Worm (Caenorhabditis elegans) whole organism, L1 larva: ENCODE data around the gene zim-1.

ENCODE experiments used
- C04F5.9 ChIP-seq: sonication (generic microtip); optimal IDR thresholded peaks from 2 replicates; lab custom pipeline; 2016; ENCODE audit warnings: missing genetic modification characterization, missing compliant biosample characterization
- C16A3.4 ChIP-seq: fragments of 150-350 bp; optimal IDR thresholded peaks from 2 replicates; lab custom pipeline; 2014; ENCODE audit warnings: missing biosample characterization, missing genetic modification characterization
- C34B4.2 ChIP-seq: sonication (generic microtip); optimal IDR thresholded peaks from 2 replicates; lab custom pipeline; 2017; ENCODE audit warnings: mild to moderate bottlenecking, missing genetic modification characterization, missing compliant biosample characterization
- Y116A8C.19 ChIP-seq: sonication (generic microtip); optimal IDR thresholded peaks from 2 replicates; lab custom pipeline; 2016; ENCODE audit warnings: missing compliant biosample characterization, missing genetic modification characterization, borderline replicate concordance
- alr-1 ChIP-seq: fragments of 200-800 bp; sonication (Bioruptor generic); optimal IDR thresholded peaks from 2 replicates; lab custom pipeline; 2018; ENCODE audit warnings: borderline replicate concordance, mild to moderate bottlenecking, missing genetic modification characterization, missing compliant biosample characterization
- aly-2 ChIP-seq: fragments of 150-350 bp; optimal IDR thresholded peaks from 2 replicates; lab custom pipeline; 2014; ENCODE audit warnings: missing biosample characterization, missing genetic modification characterization
- ama-1 ChIP-seq: fragments of 150-350 bp; optimal IDR thresholded peaks from 2 replicates; lab custom pipeline; 2014
- ceh-82 ChIP-seq, 3 experiments: fragments of 150-350 bp in 1 of 3; sonication (generic microtip) in 2 of 3; optimal IDR thresholded peaks; 2 replicates each; lab custom pipeline; 2014 to 2017; ENCODE audit warnings: missing biosample characterization in 3 of 3, missing genetic modification characterization in 3 of 3
- ceh-88 ChIP-seq: fragments of 200-800 bp; sonication (Bioruptor generic); IDR thresholded peaks from 2 replicates; pipeline ENCODE4 v1.3.6; 2022; ENCODE audit warnings: missing genetic modification characterization, missing compliant biosample characterization
- ces-1 ChIP-seq: fragments of 150-350 bp; optimal IDR thresholded peaks from 2 replicates; lab custom pipeline; 2014; ENCODE audit warnings: missing biosample characterization, missing genetic modification reagents, missing genetic modification characterization
- dpl-1 ChIP-seq, 3 experiments: fragments of 150-350 bp in 2 of 3; sonication (generic microtip) in 1 of 3; optimal IDR thresholded peaks; 2 replicates each; lab custom pipeline; 2014 to 2017; ENCODE audit warnings: missing biosample characterization in 3 of 3, missing genetic modification characterization in 3 of 3, missing genetic modification reagents in 3 of 3
- dsc-1 ChIP-seq: sonication (generic microtip); optimal IDR thresholded peaks from 2 replicates; lab custom pipeline; 2016; ENCODE audit warnings: mild to moderate bottlenecking, missing genetic modification characterization, missing compliant biosample characterization
- efl-1 ChIP-seq, 4 experiments: fragments of 150-350 bp; optimal IDR thresholded peaks in 3 of 4; peaks in 1 of 4; 1 replicate in 1 of 4; 2 replicates in 3 of 4; lab custom pipeline; 2014; ENCODE audit warnings: missing biosample characterization in 2 of 4, missing genetic modification characterization in 2 of 4, missing genetic modification reagents in 2 of 4
- efl-3 ChIP-seq: fragments of 200-800 bp; sonication (Bioruptor generic); optimal IDR thresholded peaks from 2 replicates; lab custom pipeline; 2018; ENCODE audit warnings: mild to moderate bottlenecking, missing genetic modification characterization, missing compliant biosample characterization
- egl-13 ChIP-seq: sonication (generic microtip); optimal IDR thresholded peaks from 2 replicates; lab custom pipeline; 2016; ENCODE audit warnings: missing genotype, missing genetic modification reagents, missing genetic modification characterization, missing compliant biosample characterization
- egl-27 ChIP-seq, 2 experiments: fragments of 150-350 bp in 1 of 2; sonication (generic microtip); optimal IDR thresholded peaks; 3 replicates each; lab custom pipeline; 2017 to 2018; ENCODE audit warnings: missing biosample characterization in 2 of 2, missing genetic modification characterization in 2 of 2, missing genetic modification reagents in 2 of 2
- ets-5 ChIP-seq: fragments of 200-800 bp; sonication (Bioruptor generic); IDR thresholded peaks from 2 replicates; pipeline ENCODE4 v1.3.6; 2022; ENCODE audit warnings: missing genetic modification characterization, missing compliant biosample characterization
- fkh-10 ChIP-seq: sonication (generic microtip); optimal IDR thresholded peaks from 2 replicates; lab custom pipeline; 2017; ENCODE audit warnings: missing biosample characterization, missing genetic modification reagents, missing genetic modification characterization
- fkh-4 ChIP-seq: sonication (generic microtip); optimal IDR thresholded peaks from 2 replicates; lab custom pipeline; 2016; ENCODE audit warnings: missing compliant biosample characterization, missing genetic modification characterization, borderline replicate concordance
- fos-1 ChIP-seq: fragments of 150-350 bp; optimal IDR thresholded peaks from 2 replicates; lab custom pipeline; 2014; ENCODE audit warnings: missing biosample characterization, missing genetic modification characterization
- hlh-17 ChIP-seq: fragments of 200-800 bp; sonication (Bioruptor generic); optimal IDR thresholded peaks from 2 replicates; lab custom pipeline; 2018; ENCODE audit warnings: missing genetic modification characterization, mild to moderate bottlenecking, missing compliant biosample characterization, moderate library complexity, borderline replicate concordance
- hlh-4 ChIP-seq: sonication (generic microtip); optimal IDR thresholded peaks from 2 replicates; lab custom pipeline; 2016; ENCODE audit warnings: mild to moderate bottlenecking, missing genetic modification characterization, missing compliant biosample characterization
- hpl-2 ChIP-seq: fragments of 150-350 bp; optimal IDR thresholded peaks from 2 replicates; lab custom pipeline; 2014; ENCODE audit warnings: missing biosample characterization, missing genetic modification reagents, missing genetic modification characterization
- jun-1 ChIP-seq: fragments of 150-350 bp; optimal IDR thresholded peaks from 2 replicates; lab custom pipeline; 2014; ENCODE audit warnings: missing biosample characterization, missing genetic modification reagents, missing genetic modification characterization
- lin-14 ChIP-seq: fragments of 200-800 bp; sonication (Bioruptor generic); optimal IDR thresholded peaks from 2 replicates; lab custom pipeline; 2018; ENCODE audit warnings: mild to moderate bottlenecking, missing genetic modification characterization, moderate library complexity, missing compliant biosample characterization
- lin-35 ChIP-seq, 2 experiments: fragments of 150-350 bp; optimal IDR thresholded peaks; 2 replicates each; lab custom pipeline; 2014; ENCODE audit warnings: missing biosample characterization in 2 of 2, missing genetic modification characterization in 2 of 2, missing genetic modification reagents in 2 of 2
- lin-39 ChIP-seq: fragments of 150-350 bp; optimal IDR thresholded peaks from 2 replicates; lab custom pipeline; 2014; ENCODE audit warnings: missing biosample characterization, missing genetic modification reagents, missing genetic modification characterization
- lir-3 ChIP-seq: sonication (generic microtip); optimal IDR thresholded peaks from 2 replicates; lab custom pipeline; 2016; ENCODE audit warnings: mild to moderate bottlenecking, missing genetic modification characterization, moderate library complexity, missing compliant biosample characterization; ENCODE audit not compliant: poor library complexity
- lsy-2 ChIP-seq, 2 experiments: fragments of 150-350 bp; optimal IDR thresholded peaks; 2 replicates each; lab custom pipeline; 2014; ENCODE audit warnings: missing biosample characterization in 2 of 2, missing genetic modification characterization in 2 of 2
- nhr-11 ChIP-seq: fragments of 150-350 bp; optimal IDR thresholded peaks from 2 replicates; lab custom pipeline; 2014; ENCODE audit warnings: missing biosample characterization, missing genetic modification characterization
- nhr-20 ChIP-seq: sonication (generic microtip); optimal IDR thresholded peaks from 2 replicates; lab custom pipeline; 2016; ENCODE audit warnings: mild to moderate bottlenecking, missing genetic modification characterization, missing compliant biosample characterization
- nhr-237 ChIP-seq: fragments of 150-350 bp; optimal IDR thresholded peaks from 2 replicates; lab custom pipeline; 2014; ENCODE audit warnings: missing biosample characterization, missing genetic modification characterization
- nhr-71 ChIP-seq: sonication (generic microtip); optimal IDR thresholded peaks from 2 replicates; lab custom pipeline; 2016; ENCODE audit warnings: mild to moderate bottlenecking, missing genetic modification characterization, moderate library complexity, missing compliant biosample characterization
- nhr-77 ChIP-seq: fragments of 150-350 bp; optimal IDR thresholded peaks from 2 replicates; lab custom pipeline; 2014; ENCODE audit warnings: missing biosample characterization, missing genetic modification characterization
- nhr-90 ChIP-seq: sonication (generic microtip); optimal IDR thresholded peaks from 2 replicates; lab custom pipeline; 2016; ENCODE audit warnings: mild to moderate bottlenecking, missing genetic modification characterization, missing compliant biosample characterization; ENCODE audit not compliant: poor library complexity
- pag-3 ChIP-seq: sonication (generic microtip); optimal IDR thresholded peaks from 2 replicates; lab custom pipeline; 2017; ENCODE audit warnings: missing genetic modification characterization, mild to moderate bottlenecking, missing compliant biosample characterization, antibody characterized with exemption, borderline replicate concordance; ENCODE audit not compliant: insufficient read depth
- pax-3 ChIP-seq: fragments of 200-800 bp; sonication (Bioruptor generic); optimal IDR thresholded peaks from 2 replicates; lab custom pipeline; 2018; ENCODE audit warnings: mild to moderate bottlenecking, missing genetic modification characterization, moderate library complexity, missing compliant biosample characterization
- rnt-1 ChIP-seq: sonication (generic microtip); optimal IDR thresholded peaks from 2 replicates; lab custom pipeline; 2016; ENCODE audit warnings: mild to moderate bottlenecking, missing genetic modification characterization, moderate library complexity, missing compliant biosample characterization
- snpc-4 ChIP-seq: fragments of 150-350 bp; optimal IDR thresholded peaks from 2 replicates; lab custom pipeline; 2014; ENCODE audit warnings: missing biosample characterization, missing genetic modification characterization
- snu-23 ChIP-seq: sonication (generic microtip); optimal IDR thresholded peaks from 2 replicates; lab custom pipeline; 2016; ENCODE audit warnings: missing genetic modification characterization, missing compliant biosample characterization
- sptf-1 ChIP-seq: fragments of 150-350 bp; optimal IDR thresholded peaks from 2 replicates; lab custom pipeline; 2014; ENCODE audit warnings: missing biosample characterization, missing genetic modification characterization
- tbx-2 ChIP-seq: sonication (generic microtip); optimal IDR thresholded peaks from 2 replicates; lab custom pipeline; 2016; ENCODE audit warnings: missing genetic modification characterization, missing compliant biosample characterization
- unc-130 ChIP-seq: fragments of 150-350 bp; optimal IDR thresholded peaks from 2 replicates; lab custom pipeline; 2017; ENCODE audit warnings: missing biosample characterization, missing genetic modification characterization, inconsistent platforms
- unc-30 ChIP-seq: sonication (generic microtip); optimal IDR thresholded peaks from 2 replicates; lab custom pipeline; 2017; ENCODE audit warnings: missing biosample characterization, missing genetic modification characterization
- unc-62 ChIP-seq: fragments of 150-350 bp; optimal IDR thresholded peaks from 2 replicates; lab custom pipeline; 2014; ENCODE audit warnings: missing biosample characterization, missing genetic modification reagents, missing genetic modification characterization
- unc-86 ChIP-seq: sonication (generic microtip); optimal IDR thresholded peaks from 2 replicates; lab custom pipeline; 2016; ENCODE audit warnings: missing genetic modification characterization, missing compliant biosample characterization
- unc-98 ChIP-seq: fragments of 200-800 bp; sonication (Bioruptor generic); IDR thresholded peaks from 2 replicates; pipeline ENCODE4 v1.3.6; 2022; ENCODE audit warnings: missing genetic modification characterization, missing compliant biosample characterization
- xbp-1 ChIP-seq: sonication (generic microtip); optimal IDR thresholded peaks from 2 replicates; lab custom pipeline; 2016; ENCODE audit warnings: missing genetic modification characterization, missing compliant biosample characterization
- zip-4 ChIP-seq: fragments of 200-800 bp; sonication (Bioruptor generic); optimal IDR thresholded peaks from 2 replicates; lab custom pipeline; 2018; ENCODE audit warnings: mild to moderate bottlenecking, missing genetic modification characterization, moderate library complexity, missing compliant biosample characterization
- ztf-11 ChIP-seq, 2 experiments: sonication (generic microtip); optimal IDR thresholded peaks; 2 replicates each; lab custom pipeline; 2016 to 2017; ENCODE audit warnings: missing genetic modification characterization in 2 of 2, missing biosample characterization in 1 of 2, missing compliant biosample characterization in 1 of 2

The zim-1 gene

DNA sequence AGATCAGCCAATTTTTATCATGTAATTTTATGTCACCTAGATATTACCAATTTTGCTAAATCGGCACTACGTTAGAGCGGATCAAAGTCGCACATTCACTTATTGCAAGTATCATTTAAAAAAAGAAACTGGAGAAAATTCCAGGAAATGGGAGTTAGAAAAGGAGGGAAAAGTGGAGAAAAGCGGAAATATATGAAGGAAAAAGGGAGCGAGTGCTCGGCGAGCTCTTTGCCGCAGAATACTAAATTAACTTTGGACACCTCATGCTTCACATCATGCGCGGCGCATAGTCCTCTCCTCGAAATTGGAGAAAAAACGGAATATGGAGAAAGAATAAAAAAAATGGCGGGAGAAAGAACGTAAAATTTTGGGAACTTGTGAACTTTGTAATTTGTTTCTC is 39.3 kb upstream of the zim-1 start (continued):
- TF ChIP-seq nhr-77: no peak
- no peak for TF ChIP-seq unc-130 (tag; lab: Kevin White, UChicago)
- peak; percentile 26 for TF ChIP-seq dsc-1 (tag; lab: Kevin White, UChicago)
- no peak for TF ChIP-seq lir-3 (tag; lab: Kevin White, UChicago)
- TF ChIP-seq fkh-10 (GFP tag; lab: Kevin White, UChicago): peak; percentile 86
- TF ChIP-seq ama-1 (lab: Kevin White, UChicago): no peak
- no peak for TF ChIP-seq hlh-4
- no peak for TF ChIP-seq egl-27 (tag; optimal IDR thresholded peaks at IDR 0.05; lab: Kevin White, UChicago)
- no peak for TF ChIP-seq nhr-20
- no peak for TF ChIP-seq unc-30 (tag; lab: Kevin White, UChicago)
- TF ChIP-seq fos-1 (tag; lab: Kevin White, UChicago): no peak
- no peak for TF ChIP-seq nhr-90 (tag; lab: Kevin White, UChicago)
- TF ChIP-seq snu-23 (GFP tag; lab: Kevin White, UChicago): peak; percentile 29
- no peak for TF ChIP-seq lin-39 (tag; lab: Kevin White, UChicago)
- TF ChIP-seq hpl-2 (GFP tag; lab: Kevin White, UChicago): no peak
- no peak for TF ChIP-seq efl-3
- TF ChIP-seq nhr-11 (tag; lab: Kevin White, UChicago): no peak
- TF ChIP-seq ets-5 (GFP tag; lab: Robert Waterston, UW): no peak
- TF ChIP-seq C16A3.4: no peak
- no peak for TF ChIP-seq C34B4.2 (tag; lab: Kevin White, UChicago)
- TF ChIP-seq unc-86 (tag; lab: Kevin White, UChicago): peak; percentile 93
- TF ChIP-seq jun-1 (tag; lab: Kevin White, UChicago): no peak
- peak; percentile 87 for TF ChIP-seq egl-13 (tag; lab: Kevin White, UChicago)
- TF ChIP-seq ceh-82 (tag; optimal IDR thresholded peaks at IDR 0.05; lab: Kevin White, UChicago): peak in 1 of 3 experiments; percentile 8
- no peak for TF ChIP-seq zip-4 (GFP tag; lab: Kevin White, UChicago)
- no peak for TF ChIP-seq C04F5.9 (tag; lab: Kevin White, UChicago)
- TF ChIP-seq xbp-1 (tag; lab: Kevin White, UChicago): peak; percentile 22
- TF ChIP-seq fkh-4 (tag; lab: Kevin White, UChicago): no peak
- TF ChIP-seq rnt-1 (tag; lab: Kevin White, UChicago): no peak
- no peak for TF ChIP-seq pax-3 (tag; lab: Kevin White, UChicago)
- TF ChIP-seq sptf-1 (tag; lab: Kevin White, UChicago): no peak
- no peak for TF ChIP-seq dpl-1 (GFP tag; optimal IDR thresholded peaks at IDR 0.05; lab: Kevin White, UChicago)
- TF ChIP-seq tbx-2 (tag; lab: Kevin White, UChicago): peak; percentile 32
- no peak for TF ChIP-seq ztf-11 (tag; optimal IDR thresholded peaks at IDR 0.05; lab: Kevin White, UChicago)
- no peak for TF ChIP-seq snpc-4 (tag; lab: Kevin White, UChicago)
- TF ChIP-seq hlh-17 (GFP tag; lab: Kevin White, UChicago): no peak
- no peak for TF ChIP-seq aly-2
- no peak for TF ChIP-seq alr-1 (tag; lab: Kevin White, UChicago)
- no peak for TF ChIP-seq unc-98

DNA sequence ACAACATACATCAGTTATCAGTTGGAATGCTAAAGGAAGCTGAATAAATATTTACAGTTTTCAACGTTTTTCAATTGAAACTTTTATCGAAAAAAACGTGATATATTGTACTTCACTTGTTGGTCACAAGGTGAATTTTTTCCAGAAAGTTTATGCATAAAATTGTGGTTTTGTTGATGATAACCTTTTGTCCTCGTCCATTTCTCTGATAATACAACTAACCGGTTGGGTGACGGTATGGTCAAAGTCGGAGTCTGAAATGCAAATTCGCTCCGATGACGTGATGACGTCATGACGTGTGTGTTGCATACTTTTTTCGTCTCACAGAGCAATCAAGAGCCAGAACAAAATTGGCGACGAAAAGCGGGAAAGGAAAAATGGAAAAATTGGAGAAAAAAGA is 35.5 kb upstream of the zim-1 start:
- TF ChIP-seq nhr-20: peak; percentile 15
- TF ChIP-seq C16A3.4: no peak
- TF ChIP-seq C34B4.2 (tag; lab: Kevin White, UChicago): no peak
- peak; percentile 14 for TF ChIP-seq jun-1 (tag; lab: Kevin White, UChicago)
- peak; percentile 3 for TF ChIP-seq nhr-90 (tag; lab: Kevin White, UChicago)
- TF ChIP-seq nhr-71 (tag; lab: Kevin White, UChicago): peak; percentile 57
- TF ChIP-seq efl-1 (optimal IDR thresholded peaks at IDR 0.05; lab: Kevin White, UChicago): no peak
- TF ChIP-seq efl-1 (GFP tag; optimal IDR thresholded peaks at IDR 0.05 in 1 of 2; lab: Kevin White, UChicago): peak in 1 of 2 experiments; percentile 82
- TF ChIP-seq lin-35 (GFP tag; optimal IDR thresholded peaks at IDR 0.05; lab: Kevin White, UChicago): peak in 1 of 2 experiments; percentile 44
- TF ChIP-seq nhr-11 (tag; lab: Kevin White, UChicago): no peak
- no peak for TF ChIP-seq Y116A8C.19 (tag; lab: Kevin White, UChicago)
- TF ChIP-seq lin-14 (GFP tag; lab: Kevin White, UChicago): peak; percentile 24
- no peak for TF ChIP-seq ces-1
- TF ChIP-seq fkh-10 (GFP tag; lab: Kevin White, UChicago): no peak
- TF ChIP-seq egl-27 (tag; optimal IDR thresholded peaks at IDR 0.05; lab: Kevin White, UChicago): no peak
- peak in 1 of 2 experiments; percentile 8 for TF ChIP-seq lsy-2 (tag; optimal IDR thresholded peaks at IDR 0.05; lab: Kevin White, UChicago)
- TF ChIP-seq pag-3 (tag; lab: Kevin White, UChicago): no peak
- TF ChIP-seq ets-5 (GFP tag; lab: Robert Waterston, UW): no peak
- peak; percentile 4 for TF ChIP-seq ama-1 (lab: Kevin White, UChicago)
- TF ChIP-seq fos-1 (tag; lab: Kevin White, UChicago): no peak
- no peak for TF ChIP-seq nhr-237 (tag; lab: Kevin White, UChicago)
- no peak for TF ChIP-seq unc-62 (GFP tag; lab: Kevin White, UChicago)
- no peak for TF ChIP-seq ceh-88 (GFP tag; lab: Robert Waterston, UW)
